Fruit fly (Drosophila melanogaster) whole organism, wandering third instar larva: ENCODE measurements around the gene wts.

Experiments used
- Dif ChIP-seq: fragments of 200-275, 200-300 bp; sonication (Bioruptor generic); optimal IDR thresholded peaks from 2 replicates; lab custom pipeline; 2018; ENCODE audit warnings: missing biosample characterization, missing genetic modification characterization; ENCODE audit not compliant: partially characterized antibody
- GATAd ChIP-seq: sonication (Bioruptor generic); optimal IDR thresholded peaks from 2 replicates; lab custom pipeline; 2016; ENCODE audit warnings: missing biosample characterization, missing genetic modification characterization
- ey ChIP-seq: fragments of 200-800 bp; sonication (Bioruptor generic); optimal IDR thresholded peaks from 2 replicates; lab custom pipeline; 2016; ENCODE audit warnings: missing biosample characterization, missing genetic modification characterization
- lola ChIP-seq: fragments of >200 bp; optimal IDR thresholded peaks from 2 replicates; lab custom pipeline; 2017; ENCODE audit warnings: missing biosample characterization, missing genetic modification characterization
- tai ChIP-seq: sonication (Bioruptor generic); optimal IDR thresholded peaks from 2 replicates; lab custom pipeline; 2016; ENCODE audit warnings: missing biosample characterization, missing genetic modification characterization
- usp ChIP-seq: fragments of >200 bp; optimal IDR thresholded peaks from 2 replicates; lab custom pipeline; 2017; ENCODE audit warnings: missing biosample characterization, missing genetic modification characterization

- TF ChIP-seq lola (GFP tag; lab: Kevin White, UChicago): no peak
- TF ChIP-seq ey (GFP tag; lab: Kevin White, UChicago): no peak
- no peak for TF ChIP-seq Dif (GFP tag; lab: Kevin White, UChicago)
- TF ChIP-seq GATAd (GFP tag; lab: Kevin White, UChicago): no peak
- TF ChIP-seq tai (GFP tag; lab: Kevin White, UChicago): no peak
- no peak for TF ChIP-seq usp (GFP tag; lab: Kevin White, UChicago)
Observed at dm6 chr3R:30767556-30767955, 38.9 kb downstream of the wts start.
